Fruit fly (Drosophila melanogaster): ENCODE data around the gene CG14380.

The CG14380 gene

DNA sequence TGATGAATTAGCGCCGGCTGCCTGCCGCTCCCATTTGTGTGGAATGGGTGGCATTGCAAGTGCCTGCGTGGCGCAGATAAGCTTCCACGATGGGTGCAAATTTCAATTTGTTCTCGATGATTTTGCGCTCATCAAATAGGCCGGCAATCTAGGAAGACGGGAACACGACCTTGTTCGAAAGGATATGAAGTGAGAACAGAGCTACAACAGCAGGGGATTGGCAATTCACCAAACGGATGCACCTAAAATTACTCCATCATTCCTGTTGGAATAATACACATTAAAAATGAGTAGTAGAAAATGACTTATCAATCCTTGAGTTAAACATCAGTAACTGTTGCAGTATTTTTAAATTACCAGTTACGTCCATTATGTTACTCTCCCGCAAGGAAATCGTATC, at the start of gene CG14380:
Gene CG14380, plus strand, starts transcription at position 301 of the 400 bp plus-strand sequence.
- no peak for TF ChIP-seq dac (GFP tag; optimal IDR thresholded peaks at IDR 0.05)
- TF ChIP-seq CG6792 (GFP tag; optimal IDR thresholded peaks at IDR 0.05), result no peak
- no peak for TF ChIP-seq pdm3 (GFP tag; optimal IDR thresholded peaks at IDR 0.05)
- no peak for TF ChIP-seq Lpt (GFP tag; optimal IDR thresholded peaks at IDR 0.05)
- TF ChIP-seq OdsH (GFP tag; optimal IDR thresholded peaks at IDR 0.05), result no peak
- no peak for TF ChIP-seq Ets96B (tag; optimal IDR thresholded peaks at IDR 0.05)
- no peak for TF ChIP-seq cyc (GFP tag; optimal IDR thresholded peaks at IDR 0.05)
- no peak for TF ChIP-seq Hr39 (GFP tag; optimal IDR thresholded peaks at IDR 0.05)
- TF ChIP-seq net (GFP tag; optimal IDR thresholded peaks at IDR 0.05), result no peak
- TF ChIP-seq CG31627 (GFP tag; optimal IDR thresholded peaks at IDR 0.05), result no peak
- TF ChIP-seq CG8632 (GFP tag; optimal IDR thresholded peaks at IDR 0.05), result no peak
- TF ChIP-seq eg (GFP tag; IDR thresholded peaks at IDR 0.05), result no peak
- no peak for TF ChIP-seq ss (GFP tag; optimal IDR thresholded peaks at IDR 0.05)
- no peak for TF ChIP-seq CG3919 (GFP tag; optimal IDR thresholded peaks at IDR 0.05)
- TF ChIP-seq topi (GFP tag; optimal IDR thresholded peaks at IDR 0.05), result no peak
- no peak for TF ChIP-seq CG4318 (GFP tag; optimal IDR thresholded peaks at IDR 0.05)

DNA sequence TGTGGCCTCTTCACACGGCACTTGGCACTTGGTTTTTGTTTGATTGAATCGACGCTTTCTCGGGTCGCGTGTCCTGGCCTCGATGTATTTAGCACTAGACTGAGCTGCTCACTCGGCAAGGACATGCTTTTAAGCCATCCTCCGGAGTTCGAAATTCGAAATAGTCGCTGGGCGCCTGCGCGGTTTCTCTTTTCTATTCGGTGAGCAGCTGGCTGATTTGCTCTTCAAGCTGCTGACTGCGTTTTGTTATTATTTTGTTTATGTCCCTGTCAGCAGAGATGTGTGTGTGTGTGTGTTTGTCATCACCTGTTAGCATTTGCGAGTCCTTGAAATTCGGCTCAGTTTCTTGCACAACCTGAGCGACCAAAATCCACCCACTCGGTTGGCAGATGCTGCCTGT, 32.7 kb upstream of the CG14380 start, which contains the start of gene 2mit:
Gene 2mit, minus strand, starts transcription at position 101 of the 400 bp plus-strand sequence.
- TF ChIP-seq CG15336 (GFP tag; IDR thresholded peaks at IDR 0.05) (no peak), CG8632 (GFP tag; optimal IDR thresholded peaks at IDR 0.05) (no peak), spab (GFP tag; optimal IDR thresholded peaks at IDR 0.05) (no peak), dac (GFP tag; optimal IDR thresholded peaks at IDR 0.05) (no peak), Eip75B (GFP tag; optimal IDR thresholded peaks at IDR 0.05) (no peak), fd59A (GFP tag; optimal IDR thresholded peaks at IDR 0.05) (no peak), CG34406 (GFP tag; optimal IDR thresholded peaks at IDR 0.05) (no peak)

DNA sequence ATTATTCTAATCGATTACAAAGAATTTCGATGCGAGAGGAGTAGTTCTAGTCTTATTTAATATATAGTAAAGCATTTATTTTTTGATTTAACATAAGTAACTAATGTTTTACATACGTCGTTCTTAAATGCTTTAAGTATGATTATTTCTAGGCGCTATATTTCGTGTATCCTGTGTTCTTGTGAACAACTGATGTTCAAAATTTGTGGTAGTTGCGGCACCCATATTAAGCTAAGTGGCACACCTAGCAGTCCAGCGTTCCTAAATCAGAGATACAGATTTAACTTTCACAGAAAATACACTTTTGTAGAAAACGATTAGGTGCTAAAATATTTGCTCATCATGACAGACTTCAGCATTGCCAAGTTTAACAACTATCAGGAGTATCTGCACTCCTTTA, 7.3 kb upstream of the CG14380 start, which contains the start of gene CG8138:
Gene CG8138, plus strand, starts transcription at position 301 of the 400 bp plus-strand sequence.
- TF ChIP-seq CG11294 (GFP tag; IDR thresholded peaks at IDR 0.05) (no peak), OdsH (GFP tag; optimal IDR thresholded peaks at IDR 0.05) (no peak), cyc (GFP tag; optimal IDR thresholded peaks at IDR 0.05) (no peak), CG15336 (GFP tag; IDR thresholded peaks at IDR 0.05) (no peak), Blimp-1 (GFP tag; optimal IDR thresholded peaks at IDR 0.05) (no peak), svp (GFP tag) (no peak), Sox14 (GFP tag; optimal IDR thresholded peaks at IDR 0.05) (no peak), Sox102F (GFP tag; optimal IDR thresholded peaks at IDR 0.05) (no peak), fd59A (GFP tag; optimal IDR thresholded peaks at IDR 0.05) (no peak), CG1621 (tag; optimal IDR thresholded peaks at IDR 0.05) (no peak), CG8319 (GFP tag; optimal IDR thresholded peaks at IDR 0.05) (no peak), CG32006 (GFP tag; optimal IDR thresholded peaks at IDR 0.05) (no peak), Sox15 (GFP tag; optimal IDR thresholded peaks at IDR 0.05) (no peak), lz (GFP tag; optimal IDR thresholded peaks at IDR 0.05) (no peak)

DNA sequence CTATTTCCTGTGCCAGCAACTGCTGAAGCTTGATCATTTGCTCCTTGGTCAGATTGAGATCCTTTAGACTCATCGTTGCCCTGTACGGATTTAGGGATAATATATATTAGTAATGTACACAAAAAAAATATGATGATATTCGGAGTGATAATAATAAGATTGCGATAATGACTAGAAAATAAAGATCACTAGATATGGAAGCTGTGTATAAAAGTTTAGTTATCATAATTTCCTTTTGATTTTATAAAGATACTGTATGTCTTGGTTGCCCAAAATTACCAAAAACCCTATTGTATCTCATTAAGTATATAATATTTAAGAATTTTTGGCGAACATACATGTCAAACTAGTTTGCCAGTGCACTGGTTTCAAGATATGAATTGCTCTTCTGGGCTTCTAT, 1.9 kb upstream of the CG14380 start, which contains the start of gene CG8508:
Gene CG8508, minus strand, starts transcription at position 101 of the 400 bp plus-strand sequence.
- TF ChIP-seq Hr4 (GFP tag; optimal IDR thresholded peaks at IDR 0.05), result no peak

DNA sequence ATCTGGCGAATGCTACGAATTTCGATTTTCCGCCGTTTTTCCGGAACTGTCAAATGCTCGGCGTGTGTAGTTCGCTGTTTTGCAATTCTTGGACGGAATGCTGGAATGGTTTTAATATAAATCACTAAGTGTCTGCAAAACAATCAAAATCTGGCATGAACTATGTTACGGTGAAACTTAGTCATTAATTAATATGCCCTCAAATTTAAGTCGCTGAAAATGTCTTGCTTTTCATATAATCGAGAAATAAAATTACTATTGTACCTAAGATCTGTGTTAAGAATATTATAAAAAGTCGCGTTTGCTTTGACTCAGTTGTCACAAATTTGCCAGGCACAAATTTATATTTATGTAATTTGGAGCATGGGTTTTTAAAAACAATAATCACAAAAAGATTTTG, 3.0 kb downstream of the CG14380 start, which contains the start of gene CG8141:
Gene CG8141, plus strand, starts transcription at position 301 of the 400 bp plus-strand sequence.
- TF ChIP-seq salr (GFP tag; optimal IDR thresholded peaks at IDR 0.05), result no peak
- TF ChIP-seq CG11902 (GFP tag; optimal IDR thresholded peaks at IDR 0.05), result no peak
- no peak for TF ChIP-seq CG6854 (GFP tag; optimal IDR thresholded peaks at IDR 0.05)
- TF ChIP-seq CG8119 (GFP tag; IDR thresholded peaks at IDR 0.05), result no peak
- TF ChIP-seq Lpt (GFP tag; optimal IDR thresholded peaks at IDR 0.05), result no peak

Measured in whole organism, prepupa.